Worm (Caenorhabditis elegans) whole organism, L3 larva: Measurements from ENCODE around the gene F16B3.3.

Experiments
- R02D3.7 ChIP-seq: fragments of 150-350 bp; optimal IDR thresholded peaks from 2 replicates; lab custom pipeline; 2014; ENCODE audit warnings: missing biosample characterization, missing genetic modification characterization
- ZK546.5 ChIP-seq: sonication (generic microtip); optimal IDR thresholded peaks from 2 replicates; lab custom pipeline; 2017; ENCODE audit warnings: missing biosample characterization, missing genetic modification characterization
- daf-12 ChIP-seq: fragments of 150-350 bp; optimal IDR thresholded peaks from 2 replicates; lab custom pipeline; 2014; ENCODE audit warnings: missing biosample characterization, missing genetic modification reagents, missing genetic modification characterization
- egl-27 ChIP-seq: sonication (generic microtip); optimal IDR thresholded peaks from 4 replicates; lab custom pipeline; 2017; ENCODE audit warnings: missing biosample characterization, missing genetic modification reagents, missing genetic modification characterization
- egl-5 ChIP-seq: fragments of 150-350 bp; optimal IDR thresholded peaks from 2 replicates; lab custom pipeline; 2017; ENCODE audit warnings: missing biosample characterization, missing genetic modification reagents, missing genetic modification characterization, inconsistent platforms
- elt-3 ChIP-seq, 3 experiments: fragments of 150-350 bp in 1 of 3; sonication (generic microtip) in 2 of 3; optimal IDR thresholded peaks; 2 replicates in 2 of 3; 4 replicates in 1 of 3; lab custom pipeline; 2014 to 2017; ENCODE audit warnings: missing biosample characterization in 3 of 3, missing genetic modification characterization in 3 of 3
- eor-1 ChIP-seq, 2 experiments: fragments of 150-350 bp; optimal IDR thresholded peaks; 2 replicates each; lab custom pipeline; 2014 to 2018; ENCODE audit warnings: missing biosample characterization in 2 of 2, missing genetic modification characterization in 2 of 2
- fkh-10 ChIP-seq: sonication (generic microtip); optimal IDR thresholded peaks from 2 replicates; lab custom pipeline; 2017; ENCODE audit warnings: missing biosample characterization, missing genetic modification reagents, missing genetic modification characterization
- fkh-2 ChIP-seq: fragments of 150-350 bp; optimal IDR thresholded peaks from 2 replicates; lab custom pipeline; 2014; ENCODE audit warnings: missing biosample characterization, missing genetic modification reagents, missing genetic modification characterization
- fos-1 ChIP-seq: fragments of 150-350 bp; optimal IDR thresholded peaks from 2 replicates; lab custom pipeline; 2014; ENCODE audit warnings: missing biosample characterization, missing genetic modification characterization
- jun-1 ChIP-seq: fragments of 150-350 bp; optimal IDR thresholded peaks from 2 replicates; lab custom pipeline; 2014; ENCODE audit warnings: missing biosample characterization, missing genetic modification reagents, missing genetic modification characterization
- lin-39 ChIP-seq: fragments of 150-350 bp; optimal IDR thresholded peaks from 2 replicates; lab custom pipeline; 2018; ENCODE audit warnings: missing biosample characterization, missing genetic modification reagents, missing genetic modification characterization
- mdl-1 ChIP-seq: fragments of 150-350 bp; optimal IDR thresholded peaks from 2 replicates; lab custom pipeline; 2014; ENCODE audit warnings: missing biosample characterization, missing genetic modification characterization
- nfya-1 ChIP-seq: sonication (generic microtip); optimal IDR thresholded peaks from 2 replicates; lab custom pipeline; 2017; ENCODE audit warnings: missing genetic modification characterization, mild to moderate bottlenecking, missing compliant biosample characterization, antibody characterized with exemption, moderate library complexity; ENCODE audit not compliant: insufficient read depth
- nhr-12 ChIP-seq: fragments of 150-350 bp; optimal IDR thresholded peaks from 2 replicates; lab custom pipeline; 2014; ENCODE audit warnings: missing biosample characterization, missing genetic modification characterization
- nhr-23 ChIP-seq: fragments of 150-350 bp; optimal IDR thresholded peaks from 2 replicates; lab custom pipeline; 2014; ENCODE audit warnings: missing biosample characterization, missing genetic modification reagents, missing genetic modification characterization
- nhr-237 ChIP-seq: fragments of 150-350 bp; optimal IDR thresholded peaks from 2 replicates; lab custom pipeline; 2014; ENCODE audit warnings: missing biosample characterization, missing genetic modification characterization
- nhr-25 ChIP-seq: sonication (generic microtip); optimal IDR thresholded peaks from 2 replicates; lab custom pipeline; 2017; ENCODE audit warnings: missing biosample characterization, missing genetic modification characterization
- nhr-76 ChIP-seq: fragments of 150-350 bp; sonication (generic microtip); optimal IDR thresholded peaks from 5 replicates; lab custom pipeline; 2014; ENCODE audit warnings: missing biosample characterization, missing genetic modification characterization
- sea-2 ChIP-seq: fragments of 150-350 bp; sonication (generic microtip); optimal IDR thresholded peaks from 4 replicates; lab custom pipeline; 2014; ENCODE audit warnings: missing biosample characterization, missing genetic modification reagents, missing genetic modification characterization
- skn-1 ChIP-seq: fragments of 150-350 bp; optimal IDR thresholded peaks from 2 replicates; lab custom pipeline; 2014; ENCODE audit warnings: missing biosample characterization, missing genetic modification characterization
- snpc-4 ChIP-seq: fragments of 150-350 bp; optimal IDR thresholded peaks from 2 replicates; lab custom pipeline; 2014; ENCODE audit warnings: missing biosample characterization, missing genetic modification characterization
- tbx-2 ChIP-seq: sonication (generic microtip); optimal IDR thresholded peaks from 2 replicates; lab custom pipeline; 2016; ENCODE audit warnings: mild to moderate bottlenecking, missing genetic modification characterization, missing compliant biosample characterization
- unc-39 ChIP-seq: sonication (generic microtip); optimal IDR thresholded peaks from 4 replicates; lab custom pipeline; 2017; ENCODE audit warnings: missing biosample characterization, missing genetic modification characterization
- zag-1 ChIP-seq: fragments of 150-350 bp; optimal IDR thresholded peaks from 2 replicates; lab custom pipeline; 2014; ENCODE audit warnings: missing biosample characterization, missing genetic modification characterization
- ztf-11 ChIP-seq: fragments of 150-350 bp; optimal IDR thresholded peaks from 2 replicates; lab custom pipeline; 2014; ENCODE audit warnings: missing biosample characterization, missing genetic modification characterization

F16B3.3 gene

ce11 chrV:1270611-1271010 is 47.1 kb downstream of the F16B3.3 start, which contains the start of gene Y75B7B.1:
TSS of gene Y75B7B.1 (plus strand) at chrV:1270911.
- TF ChIP-seq zag-1 = no peak
- TF ChIP-seq ztf-11 (tag; lab: Kevin White, UChicago) = no peak
- TF ChIP-seq nhr-237 (tag; lab: Kevin White, UChicago) = no peak
- no peak for TF ChIP-seq ZK546.5 (tag; lab: Kevin White, UChicago)
- TF ChIP-seq R02D3.7 (tag; lab: Kevin White, UChicago) = no peak
- no peak for TF ChIP-seq nhr-76 (tag; lab: Kevin White, UChicago)
- TF ChIP-seq fkh-2 = no peak
- TF ChIP-seq snpc-4 (tag; lab: Kevin White, UChicago) = no peak
- no peak for TF ChIP-seq egl-5
- TF ChIP-seq daf-12 = no peak
- TF ChIP-seq nhr-25 (tag; lab: Kevin White, UChicago) = no peak
- TF ChIP-seq elt-3 (tag; optimal IDR thresholded peaks at IDR 0.05; lab: Kevin White, UChicago) = no peak
- TF ChIP-seq mdl-1 = no peak
- no peak for TF ChIP-seq unc-39
- TF ChIP-seq nhr-23 (tag; lab: Kevin White, UChicago) = no peak
- no peak for TF ChIP-seq fos-1
- TF ChIP-seq nhr-12 (tag; lab: Kevin White, UChicago) = no peak
- no peak for TF ChIP-seq jun-1 (tag; lab: Kevin White, UChicago)
- no peak for TF ChIP-seq eor-1 (tag; optimal IDR thresholded peaks at IDR 0.05; lab: Kevin White, UChicago)
- TF ChIP-seq, all 47 proteins: peak for 0

- TF ChIP-seq nhr-12 (tag; lab: Kevin White, UChicago) = no peak
- TF ChIP-seq ztf-11 (tag; lab: Kevin White, UChicago) = no peak
- TF ChIP-seq tbx-2 (tag; lab: Kevin White, UChicago) = no peak
- TF ChIP-seq nhr-237 (tag; lab: Kevin White, UChicago) = no peak
- no peak for TF ChIP-seq R02D3.7 (tag; lab: Kevin White, UChicago)
- TF ChIP-seq snpc-4 (tag; lab: Kevin White, UChicago) = no peak
- TF ChIP-seq egl-27 (tag; lab: Kevin White, UChicago) = no peak
- TF ChIP-seq elt-3 (tag; optimal IDR thresholded peaks at IDR 0.05; lab: Kevin White, UChicago) = no peak
- TF ChIP-seq skn-1 (tag; lab: Kevin White, UChicago) = no peak
- no peak for TF ChIP-seq sea-2 (GFP tag; lab: Kevin White, UChicago)
- no peak for TF ChIP-seq lin-39
- TF ChIP-seq nfya-1 = no peak
- TF ChIP-seq fkh-10 (GFP tag; lab: Kevin White, UChicago) = no peak
- TF ChIP-seq, all 47 proteins: peak for 0
Observed at ce11 chrV:1266540-1266939, 51.2 kb downstream of the F16B3.3 start.
